Worm (Caenorhabditis elegans) whole organism, L1 larva: Measurements from ENCODE around the gene let-268.
A peak's percentile ranks its signal among the peaks of the same experiment; 100 is the strongest.

ENCODE experiments used
- Y116A8C.19 ChIP-seq: sonication (generic microtip); optimal IDR thresholded peaks from 2 replicates; lab custom pipeline; 2016; ENCODE audit warnings: missing compliant biosample characterization, missing genetic modification characterization, borderline replicate concordance
- aha-1 ChIP-seq: fragments of 150-350 bp; optimal IDR thresholded peaks from 2 replicates; lab custom pipeline; 2014; ENCODE audit warnings: missing biosample characterization, missing genetic modification characterization
- ama-1 ChIP-seq: fragments of 150-350 bp; optimal IDR thresholded peaks from 2 replicates; lab custom pipeline; 2014
- blmp-1 ChIP-seq: fragments of 150-350 bp; optimal IDR thresholded peaks from 2 replicates; lab custom pipeline; 2014; ENCODE audit warnings: missing biosample characterization, missing genetic modification characterization
- ceh-8 ChIP-seq: fragments of 200-800 bp; sonication (Bioruptor generic); optimal IDR thresholded peaks from 2 replicates; lab custom pipeline; 2018; ENCODE audit warnings: mild to moderate bottlenecking, missing genetic modification characterization, moderate library complexity, missing compliant biosample characterization
- ceh-90 ChIP-seq: sonication (generic microtip); optimal IDR thresholded peaks from 2 replicates; lab custom pipeline; 2016; ENCODE audit warnings: missing genetic modification characterization, missing compliant biosample characterization
- dpl-1 ChIP-seq, 3 experiments: fragments of 150-350 bp in 2 of 3; sonication (generic microtip) in 1 of 3; optimal IDR thresholded peaks; 2 replicates each; lab custom pipeline; 2014 to 2017; ENCODE audit warnings: missing biosample characterization in 3 of 3, missing genetic modification characterization in 3 of 3, missing genetic modification reagents in 3 of 3
- dsc-1 ChIP-seq: sonication (generic microtip); optimal IDR thresholded peaks from 2 replicates; lab custom pipeline; 2016; ENCODE audit warnings: mild to moderate bottlenecking, missing genetic modification characterization, missing compliant biosample characterization
- efl-1 ChIP-seq, 4 experiments: fragments of 150-350 bp; optimal IDR thresholded peaks in 3 of 4; peaks in 1 of 4; 1 replicate in 1 of 4; 2 replicates in 3 of 4; lab custom pipeline; 2014; ENCODE audit warnings: missing biosample characterization in 2 of 4, missing genetic modification characterization in 2 of 4, missing genetic modification reagents in 2 of 4
- elt-2 ChIP-seq: sonication (generic microtip); optimal IDR thresholded peaks from 2 replicates; lab custom pipeline; 2016; ENCODE audit warnings: missing genetic modification characterization, mild to moderate bottlenecking, inconsistent platforms, missing compliant biosample characterization, missing genetic modification reagents
- elt-3 ChIP-seq, 6 experiments: fragments of 150-350 bp in 1 of 6; sonication (generic microtip); optimal IDR thresholded peaks; 2 replicates each; lab custom pipeline; 2017 to 2018; ENCODE audit warnings: missing biosample characterization in 6 of 6, missing genetic modification characterization in 6 of 6, inconsistent platforms in 1 of 6
- fkh-10 ChIP-seq: sonication (generic microtip); optimal IDR thresholded peaks from 2 replicates; lab custom pipeline; 2017; ENCODE audit warnings: missing biosample characterization, missing genetic modification reagents, missing genetic modification characterization
- fkh-4 ChIP-seq: sonication (generic microtip); optimal IDR thresholded peaks from 2 replicates; lab custom pipeline; 2016; ENCODE audit warnings: missing compliant biosample characterization, missing genetic modification characterization, borderline replicate concordance
- fkh-8 ChIP-seq: sonication (generic microtip); optimal IDR thresholded peaks from 2 replicates; lab custom pipeline; 2016; ENCODE audit warnings: mild to moderate bottlenecking, missing genetic modification characterization, missing compliant biosample characterization
- fos-1 ChIP-seq: fragments of 150-350 bp; optimal IDR thresholded peaks from 2 replicates; lab custom pipeline; 2014; ENCODE audit warnings: missing biosample characterization, missing genetic modification characterization
- hlh-4 ChIP-seq: sonication (generic microtip); optimal IDR thresholded peaks from 2 replicates; lab custom pipeline; 2016; ENCODE audit warnings: mild to moderate bottlenecking, missing genetic modification characterization, missing compliant biosample characterization
- hpl-2 ChIP-seq: fragments of 150-350 bp; optimal IDR thresholded peaks from 2 replicates; lab custom pipeline; 2014; ENCODE audit warnings: missing biosample characterization, missing genetic modification reagents, missing genetic modification characterization
- jun-1 ChIP-seq: fragments of 150-350 bp; optimal IDR thresholded peaks from 2 replicates; lab custom pipeline; 2014; ENCODE audit warnings: missing biosample characterization, missing genetic modification reagents, missing genetic modification characterization
- lin-13 ChIP-seq: fragments of 150-350 bp; optimal IDR thresholded peaks from 2 replicates; lab custom pipeline; 2014; ENCODE audit warnings: missing biosample characterization, missing genetic modification reagents, missing genetic modification characterization
- lin-14 ChIP-seq: fragments of 200-800 bp; sonication (Bioruptor generic); optimal IDR thresholded peaks from 2 replicates; lab custom pipeline; 2018; ENCODE audit warnings: mild to moderate bottlenecking, missing genetic modification characterization, moderate library complexity, missing compliant biosample characterization
- lin-35 ChIP-seq, 2 experiments: fragments of 150-350 bp; optimal IDR thresholded peaks; 2 replicates each; lab custom pipeline; 2014; ENCODE audit warnings: missing biosample characterization in 2 of 2, missing genetic modification characterization in 2 of 2, missing genetic modification reagents in 2 of 2
- lin-39 ChIP-seq: fragments of 150-350 bp; optimal IDR thresholded peaks from 2 replicates; lab custom pipeline; 2014; ENCODE audit warnings: missing biosample characterization, missing genetic modification reagents, missing genetic modification characterization
- lir-3 ChIP-seq: sonication (generic microtip); optimal IDR thresholded peaks from 2 replicates; lab custom pipeline; 2016; ENCODE audit warnings: mild to moderate bottlenecking, missing genetic modification characterization, moderate library complexity, missing compliant biosample characterization; ENCODE audit not compliant: poor library complexity
- lsy-2 ChIP-seq, 2 experiments: fragments of 150-350 bp; optimal IDR thresholded peaks; 2 replicates each; lab custom pipeline; 2014; ENCODE audit warnings: missing biosample characterization in 2 of 2, missing genetic modification characterization in 2 of 2
- mab-9 ChIP-seq: fragments of 200-800 bp; sonication (Bioruptor generic); IDR thresholded peaks from 2 replicates; pipeline ENCODE4 v1.3.6; 2022; ENCODE audit warnings: missing genetic modification reagents, missing genetic modification characterization, missing compliant biosample characterization
- mdl-1 ChIP-seq, 2 experiments: fragments of 150-350 bp; optimal IDR thresholded peaks; 2 replicates each; lab custom pipeline; 2014 to 2017; ENCODE audit warnings: missing biosample characterization in 2 of 2, missing genetic modification characterization in 2 of 2, inconsistent platforms in 1 of 2
- nhr-12 ChIP-seq: sonication (generic microtip); optimal IDR thresholded peaks from 2 replicates; lab custom pipeline; 2017; ENCODE audit warnings: missing biosample characterization, missing genetic modification characterization
- nhr-19 ChIP-seq: fragments of 200-800 bp; sonication (Bioruptor generic); conservative IDR thresholded peaks from 2 replicates; pipeline ENCODE4 v1.3.6; 2022; ENCODE audit warnings: missing genetic modification characterization, missing compliant biosample characterization
- nhr-20 ChIP-seq: sonication (generic microtip); optimal IDR thresholded peaks from 2 replicates; lab custom pipeline; 2016; ENCODE audit warnings: mild to moderate bottlenecking, missing genetic modification characterization, missing compliant biosample characterization
- nhr-237 ChIP-seq: fragments of 150-350 bp; optimal IDR thresholded peaks from 2 replicates; lab custom pipeline; 2014; ENCODE audit warnings: missing biosample characterization, missing genetic modification characterization
- nhr-71 ChIP-seq: sonication (generic microtip); optimal IDR thresholded peaks from 2 replicates; lab custom pipeline; 2016; ENCODE audit warnings: mild to moderate bottlenecking, missing genetic modification characterization, moderate library complexity, missing compliant biosample characterization
- nhr-77 ChIP-seq: fragments of 150-350 bp; optimal IDR thresholded peaks from 2 replicates; lab custom pipeline; 2014; ENCODE audit warnings: missing biosample characterization, missing genetic modification characterization
- nhr-84 ChIP-seq: sonication (generic microtip); optimal IDR thresholded peaks from 2 replicates; lab custom pipeline; 2017; ENCODE audit warnings: missing biosample characterization, missing genetic modification characterization
- nhr-90 ChIP-seq: sonication (generic microtip); optimal IDR thresholded peaks from 2 replicates; lab custom pipeline; 2016; ENCODE audit warnings: mild to moderate bottlenecking, missing genetic modification characterization, missing compliant biosample characterization; ENCODE audit not compliant: poor library complexity
- pag-3 ChIP-seq: sonication (generic microtip); optimal IDR thresholded peaks from 2 replicates; lab custom pipeline; 2017; ENCODE audit warnings: missing genetic modification characterization, mild to moderate bottlenecking, missing compliant biosample characterization, antibody characterized with exemption, borderline replicate concordance; ENCODE audit not compliant: insufficient read depth
- rnt-1 ChIP-seq: sonication (generic microtip); optimal IDR thresholded peaks from 2 replicates; lab custom pipeline; 2016; ENCODE audit warnings: mild to moderate bottlenecking, missing genetic modification characterization, moderate library complexity, missing compliant biosample characterization
- snu-23 ChIP-seq: sonication (generic microtip); optimal IDR thresholded peaks from 2 replicates; lab custom pipeline; 2016; ENCODE audit warnings: missing genetic modification characterization, missing compliant biosample characterization
- sox-4 ChIP-seq: sonication (generic microtip); optimal IDR thresholded peaks from 2 replicates; lab custom pipeline; 2016; ENCODE audit warnings: missing genetic modification characterization, missing compliant biosample characterization
- sptf-1 ChIP-seq: fragments of 150-350 bp; optimal IDR thresholded peaks from 2 replicates; lab custom pipeline; 2014; ENCODE audit warnings: missing biosample characterization, missing genetic modification characterization
- unc-130 ChIP-seq: fragments of 150-350 bp; optimal IDR thresholded peaks from 2 replicates; lab custom pipeline; 2017; ENCODE audit warnings: missing biosample characterization, missing genetic modification characterization, inconsistent platforms
- unc-62 ChIP-seq: fragments of 150-350 bp; optimal IDR thresholded peaks from 2 replicates; lab custom pipeline; 2014; ENCODE audit warnings: missing biosample characterization, missing genetic modification reagents, missing genetic modification characterization
- unc-86 ChIP-seq: sonication (generic microtip); optimal IDR thresholded peaks from 2 replicates; lab custom pipeline; 2016; ENCODE audit warnings: missing genetic modification characterization, missing compliant biosample characterization
- vab-15 ChIP-seq: sonication (generic microtip); optimal IDR thresholded peaks from 2 replicates; lab custom pipeline; 2017; ENCODE audit warnings: missing genotype, mild to moderate bottlenecking, missing genetic modification characterization, missing compliant biosample characterization
- zip-4 ChIP-seq: fragments of 200-800 bp; sonication (Bioruptor generic); optimal IDR thresholded peaks from 2 replicates; lab custom pipeline; 2018; ENCODE audit warnings: mild to moderate bottlenecking, missing genetic modification characterization, moderate library complexity, missing compliant biosample characterization
- ztf-11 ChIP-seq, 2 experiments: sonication (generic microtip); optimal IDR thresholded peaks; 2 replicates each; lab custom pipeline; 2016 to 2017; ENCODE audit warnings: missing genetic modification characterization in 2 of 2, missing biosample characterization in 1 of 2, missing compliant biosample characterization in 1 of 2

The let-268 gene

ce11 chrII:10028195-10028594, 11.6 kb downstream of the let-268 start, which contains the start of gene F52H3.6:
Gene F52H3.6 (minus strand): TSS chrII:10028422.
- TF ChIP-seq efl-1 (optimal IDR thresholded peaks at IDR 0.05; lab: Kevin White, UChicago) (no peak), efl-1 (GFP tag; optimal IDR thresholded peaks at IDR 0.05 in 1 of 2; lab: Kevin White, UChicago) (peak in 1 of 2 experiments; percentile 21), unc-86 (tag; lab: Kevin White, UChicago) (no peak), unc-130 (tag; lab: Kevin White, UChicago) (no peak), elt-2 (tag; lab: Kevin White, UChicago) (peak; percentile 16), lin-35 (GFP tag; optimal IDR thresholded peaks at IDR 0.05; lab: Kevin White, UChicago) (peak in 1 of 2 experiments; percentile 10)

DNA sequence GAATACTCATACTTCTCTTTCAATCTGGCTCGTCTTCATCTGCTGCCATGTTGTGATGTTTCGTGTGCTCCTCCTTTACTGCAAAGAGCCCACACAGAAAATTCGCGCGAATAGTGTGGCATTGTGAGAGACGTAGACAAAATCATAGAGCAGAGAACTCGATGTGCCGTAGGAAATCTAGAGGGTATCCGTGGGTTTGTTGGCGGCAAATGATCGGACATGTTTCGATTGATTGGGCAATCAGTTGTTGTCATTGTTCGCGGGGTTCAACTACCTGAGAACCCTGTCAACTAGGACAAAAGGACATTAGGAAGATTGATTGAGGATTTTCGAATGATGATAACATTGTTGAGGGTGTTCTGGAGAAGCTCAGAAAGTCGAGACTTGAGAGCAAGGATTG, 14.7 kb downstream of the let-268 start:
- TF ChIP-seq lsy-2 (tag; optimal IDR thresholded peaks at IDR 0.05; lab: Kevin White, UChicago): peak in 1 of 2 experiments; percentile 6
- no peak for TF ChIP-seq Y116A8C.19 (tag; lab: Kevin White, UChicago)
- TF ChIP-seq elt-3 (tag; optimal IDR thresholded peaks at IDR 0.05; lab: Kevin White, UChicago): no peak
- TF ChIP-seq sptf-1 (tag; lab: Kevin White, UChicago): no peak
- no peak for TF ChIP-seq aha-1 (tag; lab: Kevin White, UChicago)
- no peak for TF ChIP-seq nhr-77 (tag; lab: Kevin White, UChicago)
- TF ChIP-seq fkh-10: no peak
- TF ChIP-seq ztf-11 (tag; optimal IDR thresholded peaks at IDR 0.05; lab: Kevin White, UChicago): no peak
- TF ChIP-seq nhr-237 (tag; lab: Kevin White, UChicago): no peak
- TF ChIP-seq blmp-1: no peak
- no peak for TF ChIP-seq sox-4 (tag; lab: Kevin White, UChicago)
- no peak for TF ChIP-seq lin-13
- no peak for TF ChIP-seq mab-9 (GFP tag; lab: Robert Waterston, UW)
- no peak for TF ChIP-seq hpl-2
- no peak for TF ChIP-seq lin-35 (GFP tag; optimal IDR thresholded peaks at IDR 0.05; lab: Kevin White, UChicago)
- TF ChIP-seq jun-1 (tag; lab: Kevin White, UChicago): no peak
- peak; percentile 52 for TF ChIP-seq pag-3 (tag; lab: Kevin White, UChicago)
- no peak for TF ChIP-seq dpl-1 (GFP tag; optimal IDR thresholded peaks at IDR 0.05; lab: Kevin White, UChicago)
- TF ChIP-seq nhr-20 (tag; lab: Kevin White, UChicago): no peak
- TF ChIP-seq nhr-84 (tag; lab: Kevin White, UChicago): no peak
- TF ChIP-seq nhr-12: no peak
- no peak for TF ChIP-seq unc-62
- TF ChIP-seq zip-4 (GFP tag; lab: Kevin White, UChicago): no peak
- no peak for TF ChIP-seq nhr-90 (tag; lab: Kevin White, UChicago)
- no peak for TF ChIP-seq unc-86 (tag; lab: Kevin White, UChicago)
- no peak for TF ChIP-seq lir-3 (tag; lab: Kevin White, UChicago)
- TF ChIP-seq unc-130 (tag; lab: Kevin White, UChicago): no peak
- no peak for TF ChIP-seq lin-39 (tag; lab: Kevin White, UChicago)
- TF ChIP-seq fkh-8: no peak
- TF ChIP-seq fkh-4: no peak
- no peak for TF ChIP-seq vab-15
- no peak for TF ChIP-seq ama-1
- TF ChIP-seq fos-1 (tag; lab: Kevin White, UChicago): no peak
- TF ChIP-seq nhr-19 (GFP tag; lab: Robert Waterston, UW): no peak
- peak; percentile 24 for TF ChIP-seq dsc-1 (tag; lab: Kevin White, UChicago)
- TF ChIP-seq ceh-8 (GFP tag; lab: Kevin White, UChicago): no peak
- peak; percentile 65 for TF ChIP-seq lin-14 (GFP tag; lab: Kevin White, UChicago)
- no peak for TF ChIP-seq mdl-1 (tag; optimal IDR thresholded peaks at IDR 0.05; lab: Kevin White, UChicago)
- TF ChIP-seq hlh-4 (tag; lab: Kevin White, UChicago): no peak
- no peak for TF ChIP-seq ceh-90 (tag; lab: Kevin White, UChicago)
- TF ChIP-seq rnt-1 (tag; lab: Kevin White, UChicago): peak; percentile 27
- TF ChIP-seq nhr-71 (tag; lab: Kevin White, UChicago): peak; percentile 4
- TF ChIP-seq snu-23 (GFP tag; lab: Kevin White, UChicago): no peak
- TF ChIP-seq, all 84 proteins: peak for 6
